In genomic region chr3L:4102496-4103257, dm6 we compare ENCODE assay signal across 1 fruit fly cellular context.
TF ChIP-seq lines count a peak whose summit lies in the region.

Gene CG14995 (minus strand): TSS chr3L:4103256.

TF ChIP-seq in whole organism, embryonic, 481 proteins besides CTCF, POLR2A, EP300 and RAD21 (continued from another document and continues in another):
- TF ChIP-seq Drgx (GFP tag; IDR thresholded peaks at IDR 0.05; lab: Robert Waterston, UW): peak; percentile 54
- TF ChIP-seq gcm (GFP tag; optimal IDR thresholded peaks at IDR 0.05; lab: Kevin White, UChicago): no peak
- TF ChIP-seq Tbp (GFP tag; optimal IDR thresholded peaks at IDR 0.05; lab: Kevin White, UChicago): no peak
- no peak for TF ChIP-seq Hsf (GFP tag; optimal IDR thresholded peaks at IDR 0.05; lab: Kevin White, UChicago)
- TF ChIP-seq HmgD (GFP tag; optimal IDR thresholded peaks at IDR 0.05; lab: Kevin White, UChicago): no peak
- no peak for TF ChIP-seq sisA (GFP tag; IDR thresholded peaks at IDR 0.05; lab: Robert Waterston, UW)
- TF ChIP-seq zfh2 (GFP tag; optimal IDR thresholded peaks at IDR 0.05; lab: Kevin White, UChicago): no peak
- no peak for TF ChIP-seq D19B (GFP tag; optimal IDR thresholded peaks at IDR 0.05; lab: Kevin White, UChicago)
- TF ChIP-seq esg (GFP tag; conservative IDR thresholded peaks at IDR 0.05; lab: Robert Waterston, UW): no peak
- no peak for TF ChIP-seq otp (GFP tag; IDR thresholded peaks at IDR 0.05; lab: Robert Waterston, UW)
- TF ChIP-seq Dip2 (GFP tag; IDR thresholded peaks at IDR 0.05; lab: Robert Waterston, UW): no peak
- TF ChIP-seq CG11504 (tag; optimal IDR thresholded peaks at IDR 0.05; lab: Kevin White, UChicago): peak; percentile 14
- TF ChIP-seq en (GFP tag; optimal IDR thresholded peaks at IDR 0.05; lab: Kevin White, UChicago): no peak
- TF ChIP-seq Mrtf (GFP tag; IDR thresholded peaks at IDR 0.05; lab: Robert Waterston, UW): no peak
- no peak for TF ChIP-seq Lhr (GFP tag; optimal IDR thresholded peaks at IDR 0.05; lab: Kevin White, UChicago)
- no peak for TF ChIP-seq aop (GFP tag; IDR thresholded peaks at IDR 0.05; lab: Robert Waterston, UW)
- no peak for TF ChIP-seq CG6689 (GFP tag; IDR thresholded peaks at IDR 0.05; lab: Robert Waterston, UW)
- no peak for TF ChIP-seq CG3065 (GFP tag; optimal IDR thresholded peaks at IDR 0.05; lab: Kevin White, UChicago)
- TF ChIP-seq Rfx (GFP tag; IDR thresholded peaks at IDR 0.05; lab: Robert Waterston, UW): peak; percentile 8; the same call in 1 of the 2 replicates
- TF ChIP-seq caup (GFP tag; optimal IDR thresholded peaks at IDR 0.05; lab: Kevin White, UChicago; ENCODE audit: severe bottlenecking): peak; percentile 31
- no peak for TF ChIP-seq CG4424 (GFP tag; optimal IDR thresholded peaks at IDR 0.05; lab: Kevin White, UChicago)
- peak; percentile 1 for TF ChIP-seq zen (tag; optimal IDR thresholded peaks at IDR 0.05; lab: Kevin White, UChicago)
- peak; percentile 2 for TF ChIP-seq Ets97D (GFP tag; optimal IDR thresholded peaks at IDR 0.05; lab: Kevin White, UChicago)
- TF ChIP-seq bigmax (GFP tag; optimal IDR thresholded peaks at IDR 0.05; lab: Kevin White, UChicago): no peak
- peak; percentile 99 for TF ChIP-seq CG14710 (tag; optimal IDR thresholded peaks at IDR 0.05; lab: Kevin White, UChicago)
- TF ChIP-seq CG32767 (GFP tag; IDR thresholded peaks at IDR 0.05; lab: Robert Waterston, UW): peak; percentile 18; the same call in 1 of the 2 replicates
- no peak for TF ChIP-seq Xbp1 (GFP tag; optimal IDR thresholded peaks at IDR 0.05; lab: Kevin White, UChicago)
- TF ChIP-seq Xrp1 (GFP tag; IDR thresholded peaks at IDR 0.05; lab: Robert Waterston, UW): no peak
- TF ChIP-seq sr (GFP tag; IDR thresholded peaks at IDR 0.05; lab: Robert Waterston, UW): no peak
- peak; percentile 35 for TF ChIP-seq CG18599 (GFP tag; optimal IDR thresholded peaks at IDR 0.05; lab: Kevin White, UChicago)
- peak; percentile 5 for TF ChIP-seq CG10267 (tag; optimal IDR thresholded peaks at IDR 0.05; lab: Kevin White, UChicago)
- no peak for TF ChIP-seq CG12942 (GFP tag; optimal IDR thresholded peaks at IDR 0.05; lab: Kevin White, UChicago)
- no peak for TF ChIP-seq CG16863 (GFP tag; optimal IDR thresholded peaks at IDR 0.05; lab: Kevin White, UChicago)
- no peak for TF ChIP-seq CG7271 (tag; optimal IDR thresholded peaks at IDR 0.05; lab: Kevin White, UChicago)
- no peak for TF ChIP-seq tio (GFP tag; optimal IDR thresholded peaks at IDR 0.05; lab: Kevin White, UChicago)
- TF ChIP-seq D (optimal IDR thresholded peaks at IDR 0.05; lab: Kevin White, UChicago): no peak
- TF ChIP-seq D (GFP tag; optimal IDR thresholded peaks at IDR 0.05; lab: Kevin White, UChicago): no peak
- no peak for TF ChIP-seq Doc2 (GFP tag; IDR thresholded peaks at IDR 0.05; lab: Robert Waterston, UW)
- TF ChIP-seq unpg (GFP tag; optimal IDR thresholded peaks at IDR 0.05; lab: Kevin White, UChicago): no peak
- peak; percentile 64 for TF ChIP-seq CG12299 (tag; optimal IDR thresholded peaks at IDR 0.05; lab: Kevin White, UChicago)
- TF ChIP-seq br (optimal IDR thresholded peaks at IDR 0.05; lab: Kevin White, UChicago): no peak
- no peak for TF ChIP-seq wor (GFP tag; IDR thresholded peaks at IDR 0.05; lab: Robert Waterston, UW)
- TF ChIP-seq slou (GFP tag; optimal IDR thresholded peaks at IDR 0.05; lab: Kevin White, UChicago): no peak
- TF ChIP-seq cwo (GFP tag; optimal IDR thresholded peaks at IDR 0.05; lab: Kevin White, UChicago): peak; percentile 0
- TF ChIP-seq Dll (GFP tag; IDR thresholded peaks at IDR 0.05; lab: Robert Waterston, UW; ENCODE audit: partially characterized antibody): peak; percentile 74
- peak; percentile 31; the same call in 1 of the 2 replicates for TF ChIP-seq inv (GFP tag; IDR thresholded peaks at IDR 0.05; lab: Robert Waterston, UW; ENCODE audit: partially characterized antibody)
- TF ChIP-seq CG5180 (GFP tag; optimal IDR thresholded peaks at IDR 0.05; lab: Kevin White, UChicago): peak; percentile 51
- no peak for TF ChIP-seq zf30C (GFP tag; optimal IDR thresholded peaks at IDR 0.05; lab: Kevin White, UChicago)
- no peak for TF ChIP-seq ara (GFP tag; IDR thresholded peaks at IDR 0.05; lab: Robert Waterston, UW)
- no peak for TF ChIP-seq ewg (GFP tag; optimal IDR thresholded peaks at IDR 0.05; lab: Kevin White, UChicago)
- TF ChIP-seq CG2678 (tag; optimal IDR thresholded peaks at IDR 0.05; lab: Kevin White, UChicago): peak; percentile 33
- TF ChIP-seq her (GFP tag; optimal IDR thresholded peaks at IDR 0.05; lab: Kevin White, UChicago): no peak
- peak; percentile 63; the same call in 2 of the 3 replicates for TF ChIP-seq vnd (GFP tag; IDR thresholded peaks at IDR 0.05; lab: Robert Waterston, UW; ENCODE audit: partially characterized antibody)
- TF ChIP-seq fd3F (GFP tag; optimal IDR thresholded peaks at IDR 0.05; lab: Kevin White, UChicago): no peak
- TF ChIP-seq pnt (GFP tag; optimal IDR thresholded peaks at IDR 0.05; lab: Kevin White, UChicago): no peak
- TF ChIP-seq CG11695 (GFP tag; IDR thresholded peaks at IDR 0.05; lab: Robert Waterston, UW): peak; percentile 22; the same call in 1 of the 3 replicates
- TF ChIP-seq ato (GFP tag; IDR thresholded peaks at IDR 0.05; lab: Robert Waterston, UW; ENCODE audit: partially characterized antibody): peak; percentile 33; the same call in 1 of the 2 replicates
- TF ChIP-seq hth (optimal IDR thresholded peaks at IDR 0.05; lab: Kevin White, UChicago): no peak
- TF ChIP-seq pan (optimal IDR thresholded peaks at IDR 0.05; lab: Kevin White, UChicago): no peak
- TF ChIP-seq pan (GFP tag; optimal IDR thresholded peaks at IDR 0.05 in 1 of 2, IDR thresholded peaks at IDR 0.05 in 1 of 2): no peak
- TF ChIP-seq CG12744 (GFP tag; optimal IDR thresholded peaks at IDR 0.05; lab: Kevin White, UChicago): no peak
- TF ChIP-seq Ssrp (tag; optimal IDR thresholded peaks at IDR 0.05; lab: Kevin White, UChicago): no peak
- TF ChIP-seq ftz-f1 (GFP tag; optimal IDR thresholded peaks at IDR 0.05; lab: Kevin White, UChicago): peak; percentile 16
- no peak for TF ChIP-seq CG7372 (GFP tag; IDR thresholded peaks at IDR 0.05; lab: Robert Waterston, UW)
- TF ChIP-seq CG4854 (GFP tag; optimal IDR thresholded peaks at IDR 0.05; lab: Kevin White, UChicago): no peak
- 0 out of 2 replicates have a peak, but pooled peaks have one; percentile 19 for TF ChIP-seq CG2129 (GFP tag; IDR thresholded peaks at IDR 0.05; lab: Robert Waterston, UW; ENCODE audit: partially characterized antibody)
- no peak for TF ChIP-seq CG9797 (GFP tag; optimal IDR thresholded peaks at IDR 0.05; lab: Kevin White, UChicago)
- no peak for TF ChIP-seq CG15011 (GFP tag; optimal IDR thresholded peaks at IDR 0.05; lab: Kevin White, UChicago)
- TF ChIP-seq CG16813 (GFP tag; IDR thresholded peaks at IDR 0.05; lab: Robert Waterston, UW; ENCODE audit: partially characterized antibody): peak; percentile 75
- no peak for TF ChIP-seq ind (GFP tag; optimal IDR thresholded peaks at IDR 0.05; lab: Kevin White, UChicago)
- no peak for TF ChIP-seq ham (GFP tag; IDR thresholded peaks at IDR 0.05; lab: Robert Waterston, UW)
- peak; percentile 66 for TF ChIP-seq knrl (GFP tag; IDR thresholded peaks at IDR 0.05; lab: Robert Waterston, UW; ENCODE audit: partially characterized antibody)
- peak; percentile 77 for TF ChIP-seq mirr (GFP tag; optimal IDR thresholded peaks at IDR 0.05; lab: Kevin White, UChicago)
- no peak for TF ChIP-seq CG30431 (GFP tag; optimal IDR thresholded peaks at IDR 0.05; lab: Kevin White, UChicago)
- no peak for TF ChIP-seq CG4730 (GFP tag; IDR thresholded peaks at IDR 0.05; lab: Robert Waterston, UW)
- TF ChIP-seq unc-4 (GFP tag; IDR thresholded peaks at IDR 0.05; lab: Robert Waterston, UW; ENCODE audit: partially characterized antibody): peak; percentile 72
- TF ChIP-seq Kr (GFP tag; optimal IDR thresholded peaks at IDR 0.05; lab: Kevin White, UChicago): no peak
- no peak for TF ChIP-seq CkIIα-i1 (GFP tag; IDR thresholded peaks at IDR 0.05; lab: Robert Waterston, UW)
- TF ChIP-seq ash1 (GFP tag; optimal IDR thresholded peaks at IDR 0.05; lab: Kevin White, UChicago): no peak
- TF ChIP-seq dan (GFP tag; IDR thresholded peaks at IDR 0.05; lab: Robert Waterston, UW): no peak
- no peak for TF ChIP-seq HLH54F (GFP tag; optimal IDR thresholded peaks at IDR 0.05; lab: Kevin White, UChicago)
- TF ChIP-seq kni (GFP tag; optimal IDR thresholded peaks at IDR 0.05; lab: Kevin White, UChicago): peak; percentile 56
- no peak for TF ChIP-seq gfzf (GFP tag; optimal IDR thresholded peaks at IDR 0.05; lab: Kevin White, UChicago)
- TF ChIP-seq Myb (GFP tag; optimal IDR thresholded peaks at IDR 0.05; lab: Kevin White, UChicago): peak; percentile 62
- TF ChIP-seq Dek (tag; optimal IDR thresholded peaks at IDR 0.05; lab: Kevin White, UChicago): no peak
- TF ChIP-seq CG11696 (GFP tag; IDR thresholded peaks at IDR 0.05; lab: Robert Waterston, UW): 0 out of 2 replicates have a peak, but pooled peaks have one; percentile 30
- no peak for TF ChIP-seq CG16779 (GFP tag; IDR thresholded peaks at IDR 0.05; lab: Robert Waterston, UW)
- no peak for TF ChIP-seq CG3995 (GFP tag; optimal IDR thresholded peaks at IDR 0.05; lab: Kevin White, UChicago)
- no peak for TF ChIP-seq peb (GFP tag; IDR thresholded peaks at IDR 0.05; lab: Robert Waterston, UW)
- TF ChIP-seq Meics (GFP tag; optimal IDR thresholded peaks at IDR 0.05; lab: Kevin White, UChicago): peak; percentile 20
- peak; percentile 66 for TF ChIP-seq abd-A (tag; optimal IDR thresholded peaks at IDR 0.05; lab: Kevin White, UChicago)
- TF ChIP-seq HLHmδ (GFP tag; optimal IDR thresholded peaks at IDR 0.05; lab: Kevin White, UChicago): no peak
- TF ChIP-seq CG33213 (GFP tag; optimal IDR thresholded peaks at IDR 0.05; lab: Kevin White, UChicago): no peak
- TF ChIP-seq CG14014 (GFP tag; IDR thresholded peaks at IDR 0.05; lab: Robert Waterston, UW): no peak
- no peak for TF ChIP-seq CG18262 (tag; optimal IDR thresholded peaks at IDR 0.05; lab: Kevin White, UChicago)
- TF ChIP-seq tap (tag; optimal IDR thresholded peaks at IDR 0.05; lab: Kevin White, UChicago): peak; percentile 35
- TF ChIP-seq Sin3A (optimal IDR thresholded peaks at IDR 0.05; lab: Kevin White, UChicago): no peak
- no peak for TF ChIP-seq CG11085 (GFP tag; IDR thresholded peaks at IDR 0.05; lab: Robert Waterston, UW)
- no peak; the same call in 1 of the 3 replicates for TF ChIP-seq zen2 (GFP tag; IDR thresholded peaks at IDR 0.05; lab: Robert Waterston, UW; ENCODE audit: partially characterized antibody)
- TF ChIP-seq pb (GFP tag; optimal IDR thresholded peaks at IDR 0.05; lab: Kevin White, UChicago): no peak
- TF ChIP-seq CG3726 (GFP tag; IDR thresholded peaks at IDR 0.05; lab: Robert Waterston, UW): no peak
- peak; percentile 34 for TF ChIP-seq Hand (GFP tag; optimal IDR thresholded peaks at IDR 0.05; lab: Kevin White, UChicago)
- TF ChIP-seq dmrt11E (tag; optimal IDR thresholded peaks at IDR 0.05; lab: Kevin White, UChicago): no peak
- TF ChIP-seq Fer1 (GFP tag; optimal IDR thresholded peaks at IDR 0.05; lab: Kevin White, UChicago): peak; percentile 72
- peak; percentile 79 for TF ChIP-seq sd (tag; optimal IDR thresholded peaks at IDR 0.05; lab: Kevin White, UChicago)
- no peak for TF ChIP-seq Awh (GFP tag; IDR thresholded peaks at IDR 0.05; lab: Robert Waterston, UW)
- TF ChIP-seq nau (GFP tag; optimal IDR thresholded peaks at IDR 0.05; lab: Kevin White, UChicago): peak; percentile 72
- no peak for TF ChIP-seq CG6813 (GFP tag; optimal IDR thresholded peaks at IDR 0.05; lab: Kevin White, UChicago)
- TF ChIP-seq wek (GFP tag; optimal IDR thresholded peaks at IDR 0.05; lab: Kevin White, UChicago): no peak
- TF ChIP-seq Fer2 (tag; optimal IDR thresholded peaks at IDR 0.05; lab: Kevin White, UChicago): no peak
- no peak for TF ChIP-seq CG8359 (GFP tag; optimal IDR thresholded peaks at IDR 0.05; lab: Kevin White, UChicago; ENCODE audit: borderline replicate concordance)
- no peak for TF ChIP-seq prd (optimal IDR thresholded peaks at IDR 0.05; lab: Kevin White, UChicago)
- TF ChIP-seq prd (GFP tag; IDR thresholded peaks at IDR 0.05; lab: Robert Waterston, UW): no peak
- peak; percentile 37 for TF ChIP-seq CG17568 (GFP tag; optimal IDR thresholded peaks at IDR 0.05; lab: Kevin White, UChicago)
- TF ChIP-seq luna (GFP tag; optimal IDR thresholded peaks at IDR 0.05; lab: Kevin White, UChicago): no peak
- peak; percentile 7 for TF ChIP-seq HHEX (GFP tag; optimal IDR thresholded peaks at IDR 0.05; lab: Kevin White, UChicago)
- TF ChIP-seq lab (GFP tag; optimal IDR thresholded peaks at IDR 0.05; lab: Kevin White, UChicago): peak; percentile 67
- no peak for TF ChIP-seq gt (GFP tag; IDR thresholded peaks at IDR 0.05; lab: Robert Waterston, UW)
- 0 out of 2 replicates have a peak, but pooled peaks have one; percentile 10 for TF ChIP-seq CG10321 (GFP tag; IDR thresholded peaks at IDR 0.05; lab: Robert Waterston, UW)
- TF ChIP-seq CG6765 (GFP tag; optimal IDR thresholded peaks at IDR 0.05; lab: Kevin White, UChicago): peak; percentile 58
- TF ChIP-seq CG3407 (GFP tag; optimal IDR thresholded peaks at IDR 0.05; lab: Kevin White, UChicago): no peak
- TF ChIP-seq salm (tag; optimal IDR thresholded peaks at IDR 0.05; lab: Kevin White, UChicago): peak; percentile 21
- no peak for TF ChIP-seq Fer3 (tag; optimal IDR thresholded peaks at IDR 0.05; lab: Kevin White, UChicago)
- TF ChIP-seq CG11398 (GFP tag; optimal IDR thresholded peaks at IDR 0.05; lab: Kevin White, UChicago): no peak
- no peak for TF ChIP-seq CoRest (tag; optimal IDR thresholded peaks at IDR 0.05; lab: Kevin White, UChicago)
- peak; percentile 78; the same call in 1 of the 2 replicates for TF ChIP-seq amos (GFP tag; IDR thresholded peaks at IDR 0.05; lab: Robert Waterston, UW; ENCODE audit: partially characterized antibody)
- TF ChIP-seq Usf (GFP tag; optimal IDR thresholded peaks at IDR 0.05; lab: Kevin White, UChicago): no peak
- TF ChIP-seq hb (GFP tag; IDR thresholded peaks at IDR 0.05; lab: Robert Waterston, UW; ENCODE audit: partially characterized antibody): peak; percentile 25; the same call in 2 of the 3 replicates
- no peak for TF ChIP-seq CG3847 (GFP tag; IDR thresholded peaks at IDR 0.05; lab: Robert Waterston, UW)
- TF ChIP-seq CG2712 (tag; optimal IDR thresholded peaks at IDR 0.05; lab: Kevin White, UChicago): peak; percentile 31
- no peak for TF ChIP-seq crp (GFP tag; optimal IDR thresholded peaks at IDR 0.05; lab: Kevin White, UChicago)
- TF ChIP-seq gro (GFP tag; optimal IDR thresholded peaks at IDR 0.05; lab: Kevin White, UChicago): peak; percentile 24
- no peak for TF ChIP-seq Mad (GFP tag; optimal IDR thresholded peaks at IDR 0.05; lab: Kevin White, UChicago)
- no peak for TF ChIP-seq CG17802 (tag; optimal IDR thresholded peaks at IDR 0.05; lab: Kevin White, UChicago)
